Fruit fly (Drosophila melanogaster): Measurements from ENCODE around the gene S-Lap2.

S-Lap2 gene

DNA sequence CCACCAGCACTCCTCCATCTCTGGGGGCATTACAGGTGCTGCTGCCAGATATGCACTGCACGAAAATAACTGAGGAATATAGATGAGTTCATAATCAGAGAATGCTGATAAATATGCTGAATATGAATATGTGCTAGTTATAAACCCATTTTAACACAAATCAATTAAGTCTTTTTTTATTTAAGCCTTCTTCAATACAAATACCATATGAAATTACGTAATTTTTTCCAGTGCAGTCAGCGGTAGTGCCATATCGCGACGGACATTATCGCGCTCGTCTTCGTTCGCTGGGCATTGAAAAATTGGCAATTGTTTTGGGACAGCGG is 37.7 kb downstream of the S-Lap2 start (continued):
- TF ChIP-seq CG13123 (GFP tag; optimal IDR thresholded peaks at IDR 0.05) (no peak), tin (GFP tag; optimal IDR thresholded peaks at IDR 0.05) (no peak), usp (GFP tag; optimal IDR thresholded peaks at IDR 0.05) (no peak), sima (GFP tag; optimal IDR thresholded peaks at IDR 0.05) (no peak), Spps (tag; optimal IDR thresholded peaks at IDR 0.05) (no peak), CG32532 (GFP tag; IDR thresholded peaks at IDR 0.05) (peak; percentile 27; the same call in 1 of the 2 replicates), CG15601 (tag; optimal IDR thresholded peaks at IDR 0.05) (no peak), CG34376 (GFP tag; optimal IDR thresholded peaks at IDR 0.05) (no peak), HLH4C (GFP tag; IDR thresholded peaks at IDR 0.05; ENCODE audit: partially characterized antibody) (no peak), Dip2 (GFP tag; IDR thresholded peaks at IDR 0.05) (no peak), Hr3 (GFP tag; optimal IDR thresholded peaks at IDR 0.05) (no peak), sens (GFP tag) (no peak), CG7928 (GFP tag; optimal IDR thresholded peaks at IDR 0.05) (no peak), PHDP (tag; optimal IDR thresholded peaks at IDR 0.05) (no peak), CG10654 (GFP tag; optimal IDR thresholded peaks at IDR 0.05) (no peak), CG4617 (GFP tag; optimal IDR thresholded peaks at IDR 0.05; ENCODE audit: borderline replicate concordance) (no peak), sr (GFP tag; IDR thresholded peaks at IDR 0.05) (no peak), CG4424 (GFP tag; optimal IDR thresholded peaks at IDR 0.05) (peak; percentile 4), tup (GFP tag; optimal IDR thresholded peaks at IDR 0.05) (no peak), repo (GFP tag; optimal IDR thresholded peaks at IDR 0.05) (no peak), CG5245 (GFP tag; optimal IDR thresholded peaks at IDR 0.05) (no peak), cad (GFP tag; optimal IDR thresholded peaks at IDR 0.05) (no peak), CG10147 (GFP tag; optimal IDR thresholded peaks at IDR 0.05) (no peak), Hey (tag; optimal IDR thresholded peaks at IDR 0.05) (no peak), slbo (GFP tag; IDR thresholded peaks at IDR 0.05) (0 out of 2 replicates have a peak, but pooled peaks have one; percentile 20), CG11560 (tag; IDR thresholded peaks at IDR 0.05) (no peak), CG15269 (tag; optimal IDR thresholded peaks at IDR 0.05) (no peak), corto (GFP tag; optimal IDR thresholded peaks at IDR 0.05) (peak; percentile 85), sug (tag; optimal IDR thresholded peaks at IDR 0.05) (no peak), dm (GFP tag; optimal IDR thresholded peaks at IDR 0.05) (no peak), CG16779 (GFP tag; IDR thresholded peaks at IDR 0.05) (no peak), Rfx (GFP tag; IDR thresholded peaks at IDR 0.05) (peak; percentile 55), CG2129 (GFP tag; IDR thresholded peaks at IDR 0.05; ENCODE audit: partially characterized antibody) (no peak), gsb-n (tag; optimal IDR thresholded peaks at IDR 0.05) (no peak), lab (GFP tag; optimal IDR thresholded peaks at IDR 0.05) (peak; percentile 27), CG18599 (GFP tag; optimal IDR thresholded peaks at IDR 0.05) (no peak), Ada2b (GFP tag; IDR thresholded peaks at IDR 0.05) (peak; percentile 27; the same call in 1 of the 2 replicates), CG15011 (GFP tag; optimal IDR thresholded peaks at IDR 0.05) (no peak), kay (GFP tag; optimal IDR thresholded peaks at IDR 0.05) (no peak), ken (GFP tag; IDR thresholded peaks at IDR 0.05) (no peak), CG16813 (GFP tag; IDR thresholded peaks at IDR 0.05; ENCODE audit: partially characterized antibody) (no peak), Atf6 (GFP tag; IDR thresholded peaks at IDR 0.05) (no peak), Ets97D (GFP tag; optimal IDR thresholded peaks at IDR 0.05) (no peak), al (GFP tag; IDR thresholded peaks at IDR 0.05) (0 out of 2 replicates have a peak, but pooled peaks have one; percentile 23), Elba2 (GFP tag; optimal IDR thresholded peaks at IDR 0.05) (no peak), Optix (GFP tag; IDR thresholded peaks at IDR 0.05) (no peak), pros (GFP tag; optimal IDR thresholded peaks at IDR 0.05) (no peak), CG12942 (GFP tag; optimal IDR thresholded peaks at IDR 0.05) (no peak), Abd-B (GFP tag; optimal IDR thresholded peaks at IDR 0.05) (no peak), CG2875 (GFP tag; optimal IDR thresholded peaks at IDR 0.05) (no peak), CG4404 (GFP tag; IDR thresholded peaks at IDR 0.05) (peak; percentile 31; the same call in 1 of the 2 replicates), CG17186 (GFP tag; optimal IDR thresholded peaks at IDR 0.05) (no peak), E2f2 (GFP tag; IDR thresholded peaks at IDR 0.05) (no peak)
